Fruit fly (Drosophila melanogaster): ENCODE data around the gene PrBP.

Gene PrBP

dm6 chr2L:8709413-8709812 is 23.7 kb upstream of the PrBP start, which contains the start of gene Hnf4 (continued):
- TF ChIP-seq chinmo (GFP tag; IDR thresholded peaks at IDR 0.05; ENCODE audit: partially characterized antibody) (peak; percentile 72; the same call in 2 of the 4 replicates), Bgb (GFP tag; IDR thresholded peaks at IDR 0.05; ENCODE audit: partially characterized antibody) (peak; percentile 56), pb (GFP tag; optimal IDR thresholded peaks at IDR 0.05) (no peak), sna (GFP tag; IDR thresholded peaks at IDR 0.05; ENCODE audit: partially characterized antibody) (no peak; the same call in 1 of the 2 replicates), CG11093 (GFP tag; IDR thresholded peaks at IDR 0.05) (no peak), BEAF-32 (GFP tag; optimal IDR thresholded peaks at IDR 0.05) (peak; percentile 23), CG11085 (GFP tag; IDR thresholded peaks at IDR 0.05) (no peak), stc (GFP tag; IDR thresholded peaks at IDR 0.05) (no peak), CG14667 (GFP tag; IDR thresholded peaks at IDR 0.05) (no peak), Mad (GFP tag; optimal IDR thresholded peaks at IDR 0.05) (no peak), CG7372 (GFP tag; IDR thresholded peaks at IDR 0.05) (no peak), jigr1 (GFP tag; IDR thresholded peaks at IDR 0.05) (no peak), CG17612 (GFP tag; IDR thresholded peaks at IDR 0.05) (no peak), fd102C (GFP tag; optimal IDR thresholded peaks at IDR 0.05) (no peak), hkb (optimal IDR thresholded peaks at IDR 0.05) (no peak), hkb (GFP tag; IDR thresholded peaks at IDR 0.05) (no peak), Ptx1 (GFP tag; IDR thresholded peaks at IDR 0.05) (no peak), Myb (GFP tag; optimal IDR thresholded peaks at IDR 0.05) (peak; percentile 79), crc (GFP tag; optimal IDR thresholded peaks at IDR 0.05) (no peak), pzg (GFP tag; optimal IDR thresholded peaks at IDR 0.05) (peak; percentile 61), nmo (GFP tag; optimal IDR thresholded peaks at IDR 0.05) (peak; percentile 4), CG12236 (GFP tag; optimal IDR thresholded peaks at IDR 0.05) (no peak), so (GFP tag; IDR thresholded peaks at IDR 0.05) (no peak), emc (GFP tag; optimal IDR thresholded peaks at IDR 0.05) (no peak), CG12299 (tag; optimal IDR thresholded peaks at IDR 0.05) (no peak), btn (GFP tag; optimal IDR thresholded peaks at IDR 0.05) (no peak), lbe (GFP tag; optimal IDR thresholded peaks at IDR 0.05) (no peak), Hsf (GFP tag; optimal IDR thresholded peaks at IDR 0.05) (no peak), z (GFP tag; IDR thresholded peaks at IDR 0.05) (no peak), Sin3A (optimal IDR thresholded peaks at IDR 0.05) (no peak), grn (GFP tag; optimal IDR thresholded peaks at IDR 0.05) (peak; percentile 24), Hr51 (GFP tag; optimal IDR thresholded peaks at IDR 0.05) (no peak), HmgZ (tag; optimal IDR thresholded peaks at IDR 0.05) (peak; percentile 68), Hr78 (GFP tag; optimal IDR thresholded peaks at IDR 0.05) (no peak), bab2 (GFP tag; optimal IDR thresholded peaks at IDR 0.05) (no peak), Kr (GFP tag; optimal IDR thresholded peaks at IDR 0.05) (no peak), wor (GFP tag; IDR thresholded peaks at IDR 0.05) (no peak), CG4360 (GFP tag; IDR thresholded peaks at IDR 0.05) (no peak), rib (GFP tag; IDR thresholded peaks at IDR 0.05) (peak; percentile 70), vfl (GFP tag; optimal IDR thresholded peaks at IDR 0.05) (no peak), Ada2b (GFP tag; IDR thresholded peaks at IDR 0.05) (no peak), CG12659 (GFP tag; optimal IDR thresholded peaks at IDR 0.05) (peak; percentile 35), cg (GFP tag; optimal IDR thresholded peaks at IDR 0.05) (peak; percentile 70), Trl (optimal IDR thresholded peaks at IDR 0.05) (no peak), Trl (GFP tag; optimal IDR thresholded peaks at IDR 0.05) (no peak), nau (GFP tag; optimal IDR thresholded peaks at IDR 0.05) (no peak), sima (GFP tag; optimal IDR thresholded peaks at IDR 0.05) (no peak), Xbp1 (GFP tag; optimal IDR thresholded peaks at IDR 0.05) (no peak), H2.0 (GFP tag; IDR thresholded peaks at IDR 0.05) (no peak), HLHmδ (GFP tag; optimal IDR thresholded peaks at IDR 0.05) (no peak), CG34376 (GFP tag; optimal IDR thresholded peaks at IDR 0.05) (peak; percentile 33), Med (GFP tag) (peak; percentile 63), dmrt99B (tag; optimal IDR thresholded peaks at IDR 0.05) (no peak)

Data from whole organism, embryonic.